In genomic region chrX:16886551-16886950, dm6 we compare ENCODE assay signal across 1 fruit fly cellular context.
A peak's percentile ranks its signal among the peaks of the same experiment; 100 is the strongest.
TF ChIP-seq lines count a peak whose summit lies in the region.

Gene DENR, minus strand, starts transcription at chrX:16886560.
Gene CG4880, plus strand, starts transcription at chrX:16886818.

TF ChIP-seq in whole organism, embryonic, 481 proteins besides CTCF, POLR2A, EP300 and RAD21 (continued from another document):
- TF ChIP-seq sd (tag; optimal IDR thresholded peaks at IDR 0.05; lab: Kevin White, UChicago) (peak; percentile 0), CG30020 (tag; optimal IDR thresholded peaks at IDR 0.05; lab: Kevin White, UChicago) (peak; percentile 44), amos (GFP tag; IDR thresholded peaks at IDR 0.05; lab: Robert Waterston, UW; ENCODE audit: partially characterized antibody) (peak; percentile 49)
